Fruit fly (Drosophila melanogaster): ENCODE measurements around the gene ksh.

ksh gene

dm6 chrX:19501274-19501673 lies 6.5 kb upstream of the ksh start (continued):
- no peak for TF ChIP-seq Dip2 (GFP tag; IDR thresholded peaks at IDR 0.05)
- no peak for TF ChIP-seq CG1602 (GFP tag; optimal IDR thresholded peaks at IDR 0.05)
- no peak for TF ChIP-seq caup (GFP tag; optimal IDR thresholded peaks at IDR 0.05; ENCODE audit: severe bottlenecking)
- no peak for TF ChIP-seq CG13624 (GFP tag; optimal IDR thresholded peaks at IDR 0.05)
- peak; percentile 83 for TF ChIP-seq CG15479 (GFP tag; optimal IDR thresholded peaks at IDR 0.05)
- TF ChIP-seq inv (GFP tag; IDR thresholded peaks at IDR 0.05; ENCODE audit: partially characterized antibody): no peak
- TF ChIP-seq Hr78 (GFP tag; optimal IDR thresholded peaks at IDR 0.05): no peak
- peak; percentile 47 for TF ChIP-seq mirr (GFP tag; optimal IDR thresholded peaks at IDR 0.05)
- no peak for TF ChIP-seq CG11093 (GFP tag; IDR thresholded peaks at IDR 0.05)
- TF ChIP-seq CG7745 (tag; optimal IDR thresholded peaks at IDR 0.05): no peak
- no peak for TF ChIP-seq CG11398 (GFP tag; optimal IDR thresholded peaks at IDR 0.05)
- TF ChIP-seq grn (GFP tag; optimal IDR thresholded peaks at IDR 0.05): peak; percentile 29
- no peak for TF ChIP-seq MESR4 (GFP tag; optimal IDR thresholded peaks at IDR 0.05)
- no peak for TF ChIP-seq CG11723 (GFP tag; optimal IDR thresholded peaks at IDR 0.05)
- no peak for TF ChIP-seq CG9609 (GFP tag; optimal IDR thresholded peaks at IDR 0.05)
- TF ChIP-seq CG32532 (GFP tag; IDR thresholded peaks at IDR 0.05): peak; percentile 50
- TF ChIP-seq tio (GFP tag; optimal IDR thresholded peaks at IDR 0.05): no peak
- TF ChIP-seq exex (tag; optimal IDR thresholded peaks at IDR 0.05): peak; percentile 83
- TF ChIP-seq GATAe (GFP tag; conservative IDR thresholded peaks at IDR 0.05): 0 out of 2 replicates have a peak, but pooled peaks have one; percentile 30
- peak; percentile 69 for TF ChIP-seq CG34376 (GFP tag; optimal IDR thresholded peaks at IDR 0.05)
- no peak for TF ChIP-seq CG11456 (GFP tag; IDR thresholded peaks at IDR 0.05)
- TF ChIP-seq Hmr (GFP tag; optimal IDR thresholded peaks at IDR 0.05): no peak
- no peak for TF ChIP-seq prd (optimal IDR thresholded peaks at IDR 0.05)
- TF ChIP-seq prd (GFP tag; IDR thresholded peaks at IDR 0.05): no peak
- TF ChIP-seq zfh1 (GFP tag; IDR thresholded peaks at IDR 0.05): no peak
- TF ChIP-seq cad (GFP tag; optimal IDR thresholded peaks at IDR 0.05): no peak
- TF ChIP-seq CG3065 (GFP tag; optimal IDR thresholded peaks at IDR 0.05): no peak
- no peak for TF ChIP-seq CTCF (GFP tag; optimal IDR thresholded peaks at IDR 0.05)
- no peak for TF ChIP-seq CG31365 (tag; optimal IDR thresholded peaks at IDR 0.05)
- no peak for TF ChIP-seq eyg (GFP tag; optimal IDR thresholded peaks at IDR 0.05)
- no peak for TF ChIP-seq tap (tag; optimal IDR thresholded peaks at IDR 0.05)
- TF ChIP-seq CG33557 (GFP tag; optimal IDR thresholded peaks at IDR 0.05): no peak
- peak; percentile 32 for TF ChIP-seq Med (GFP tag)
- TF ChIP-seq dm (GFP tag; optimal IDR thresholded peaks at IDR 0.05): no peak
- no peak for TF ChIP-seq Atf6 (GFP tag; IDR thresholded peaks at IDR 0.05)
- no peak for TF ChIP-seq Eip74EF (GFP tag; optimal IDR thresholded peaks at IDR 0.05)
- peak; percentile 22 for TF ChIP-seq lab (GFP tag; optimal IDR thresholded peaks at IDR 0.05)
- no peak for TF ChIP-seq sc (optimal IDR thresholded peaks at IDR 0.05)
- TF ChIP-seq sc (GFP tag; optimal IDR thresholded peaks at IDR 0.05): no peak
- no peak for TF ChIP-seq tup (GFP tag; optimal IDR thresholded peaks at IDR 0.05)
- TF ChIP-seq CG17802 (tag; optimal IDR thresholded peaks at IDR 0.05): no peak
- TF ChIP-seq crol (GFP tag; IDR thresholded peaks at IDR 0.05): peak; percentile 37; the same call in 1 of the 2 replicates
- TF ChIP-seq CG11085 (GFP tag; IDR thresholded peaks at IDR 0.05): no peak
- no peak for TF ChIP-seq Dek (tag; optimal IDR thresholded peaks at IDR 0.05)
- TF ChIP-seq sug (tag; optimal IDR thresholded peaks at IDR 0.05): peak; percentile 89
- no peak for TF ChIP-seq Kr (GFP tag; optimal IDR thresholded peaks at IDR 0.05)
- TF ChIP-seq nmo (GFP tag; optimal IDR thresholded peaks at IDR 0.05): no peak
- TF ChIP-seq slou (GFP tag; optimal IDR thresholded peaks at IDR 0.05): no peak
- TF ChIP-seq CG43689 (GFP tag; IDR thresholded peaks at IDR 0.05): no peak
- TF ChIP-seq CG8765 (GFP tag; IDR thresholded peaks at IDR 0.05): no peak
- no peak for TF ChIP-seq sna (GFP tag; IDR thresholded peaks at IDR 0.05; ENCODE audit: partially characterized antibody)
- TF ChIP-seq CG10543 (GFP tag; optimal IDR thresholded peaks at IDR 0.05): peak; percentile 14
